Fruit fly (Drosophila melanogaster) whole organism, embryonic: ENCODE data around the gene CG15011.

Experiments
- Abd-B ChIP-seq: fragments of 200-800 bp; sonication (Bioruptor generic); optimal IDR thresholded peaks from 2 replicates; lab custom pipeline; 2018; ENCODE audit warnings: missing biosample characterization, mild to moderate bottlenecking, missing genetic modification characterization, moderate library complexity
- Adf1 ChIP-seq: fragments of 200-800 bp; sonication (Bioruptor generic); IDR thresholded peaks from 2 replicates; pipeline ENCODE4 v1.3.6; 2022; ENCODE audit warnings: missing biosample characterization, missing genetic modification characterization
- B-H2 ChIP-seq: fragments of 200-800 bp; sonication (Bioruptor generic); optimal IDR thresholded peaks from 2 replicates; lab custom pipeline; 2018; ENCODE audit warnings: missing biosample characterization, mild to moderate bottlenecking, missing genetic modification characterization
- Bteb2 ChIP-seq: fragments of 200-800 bp; sonication (Bioruptor generic); optimal IDR thresholded peaks from 2 replicates; lab custom pipeline; 2016; ENCODE audit warnings: missing biosample characterization, missing genetic modification characterization
- CG10267 ChIP-seq: fragments of 200-800 bp; sonication (Bioruptor generic); optimal IDR thresholded peaks from 2 replicates; lab custom pipeline; 2018; ENCODE audit warnings: missing biosample characterization, mild to moderate bottlenecking, missing genetic modification characterization, moderate library complexity
- CG10366 ChIP-seq: fragments of 200-800 bp; sonication (Bioruptor generic); IDR thresholded peaks from 2 replicates; pipeline ENCODE4 v1.3.6; 2022; ENCODE audit warnings: missing biosample characterization, missing genetic modification characterization
- CG11085 ChIP-seq: fragments of 200-800 bp; sonication (Bioruptor generic); IDR thresholded peaks from 2 replicates; pipeline ENCODE4 v1.3.6; 2022; ENCODE audit warnings: missing biosample characterization, missing genetic modification characterization
- CG13894 ChIP-seq: fragments of 200-800 bp; sonication (Bioruptor generic); optimal IDR thresholded peaks from 3 replicates; lab custom pipeline; 2018; ENCODE audit warnings: missing biosample characterization, mild to moderate bottlenecking, missing genetic modification characterization, moderate library complexity
- CG14965 ChIP-seq: fragments of 200-800 bp; sonication (Bioruptor generic); optimal IDR thresholded peaks from 2 replicates; lab custom pipeline; 2016; ENCODE audit warnings: missing biosample characterization, missing genetic modification characterization, borderline replicate concordance
- CG15011 ChIP-seq: fragments of 200-800 bp; sonication (Bioruptor generic); optimal IDR thresholded peaks from 3 replicates; lab custom pipeline; 2018; ENCODE audit warnings: missing biosample characterization, mild to moderate bottlenecking, missing genetic modification characterization
- CG16863 ChIP-seq: fragments of 200-800 bp; sonication (Bioruptor generic); optimal IDR thresholded peaks from 3 replicates; lab custom pipeline; 2016; ENCODE audit warnings: missing biosample characterization, missing genetic modification characterization
- CG17328 ChIP-seq: fragments of 200-800 bp; sonication (Bioruptor generic); IDR thresholded peaks from 2 replicates; pipeline ENCODE4 v1.3.6; 2022; ENCODE audit warnings: missing biosample characterization, missing genetic modification characterization
- CG17802 ChIP-seq: fragments of 200-800 bp; sonication (Bioruptor generic); optimal IDR thresholded peaks from 2 replicates; lab custom pipeline; 2018; ENCODE audit warnings: missing biosample characterization, mild to moderate bottlenecking, missing genetic modification characterization, moderate library complexity
- CG17912 ChIP-seq: fragments of 200-800 bp; sonication (Bioruptor generic); optimal IDR thresholded peaks from 2 replicates; lab custom pipeline; 2018; ENCODE audit warnings: missing biosample characterization, mild to moderate bottlenecking, missing genetic modification characterization
- CG18619 ChIP-seq: fragments of 200-800 bp; sonication (Bioruptor generic); optimal IDR thresholded peaks from 3 replicates; lab custom pipeline; 2017; ENCODE audit warnings: missing biosample characterization, mild to moderate bottlenecking, missing genetic modification characterization
- CG2199 ChIP-seq: fragments of 200-800 bp; sonication (Bioruptor generic); IDR thresholded peaks from 3 replicates; pipeline ENCODE4 v1.3.6; 2022; ENCODE audit warnings: missing biosample characterization, missing genetic modification characterization
- CG30403 ChIP-seq: fragments of 200-800 bp; sonication (Bioruptor generic); optimal IDR thresholded peaks from 3 replicates; lab custom pipeline; 2016; ENCODE audit warnings: missing biosample characterization, missing genetic modification characterization
- CG34422 ChIP-seq: fragments of 200-800 bp; sonication (Bioruptor generic); IDR thresholded peaks from 3 replicates; pipeline ENCODE4 v1.3.6; 2022; ENCODE audit warnings: missing biosample characterization, missing genetic modification characterization
- CG3726 ChIP-seq: fragments of 200-800 bp; sonication (Bioruptor generic); IDR thresholded peaks from 3 replicates; pipeline ENCODE4, ENCODE4 v1.3.6; 2022; ENCODE audit warnings: missing biosample characterization, missing genetic modification characterization
- CG7928 ChIP-seq: fragments of 200-800 bp; sonication (Bioruptor generic); optimal IDR thresholded peaks from 2 replicates; lab custom pipeline; 2017; ENCODE audit warnings: missing biosample characterization, mild to moderate bottlenecking, missing genetic modification characterization
- CG9932 ChIP-seq: fragments of 200-800 bp; sonication (Bioruptor generic); IDR thresholded peaks from 2 replicates; pipeline ENCODE4 v1.3.6; 2022; ENCODE audit warnings: missing biosample characterization, missing genetic modification characterization
- CrebB ChIP-seq: fragments of 200-800 bp; sonication (Bioruptor generic); optimal IDR thresholded peaks from 3 replicates; lab custom pipeline; 2018; ENCODE audit warnings: missing biosample characterization, mild to moderate bottlenecking, missing genetic modification characterization
- Drgx ChIP-seq: fragments of 200-800 bp; sonication (Bioruptor generic); IDR thresholded peaks from 2 replicates; pipeline ENCODE4 v1.3.6; 2022; ENCODE audit warnings: missing biosample characterization, missing genetic modification characterization
- E2f1 ChIP-seq: fragments of 200-800 bp; sonication (Bioruptor generic); IDR thresholded peaks from 2 replicates; pipeline ENCODE4 v1.3.6; 2022; ENCODE audit warnings: missing biosample characterization, missing genetic modification characterization
- GATAe ChIP-seq: fragments of 200-800 bp; sonication (Bioruptor generic); conservative IDR thresholded peaks from 2 replicates; pipeline ENCODE4 v1.3.6; 2022; ENCODE audit warnings: missing biosample characterization, missing genetic modification characterization
- Hand ChIP-seq: fragments of 200-800 bp; sonication (Bioruptor generic); optimal IDR thresholded peaks from 2 replicates; lab custom pipeline; 2017; ENCODE audit warnings: mild to moderate bottlenecking, missing biosample characterization, missing genetic modification reagents, missing genetic modification characterization
- Hmr ChIP-seq: fragments of 200-800 bp; sonication (Bioruptor generic); optimal IDR thresholded peaks from 3 replicates; lab custom pipeline; 2017; ENCODE audit warnings: mild to moderate bottlenecking, missing biosample characterization, missing genetic modification reagents, missing genetic modification characterization
- Max ChIP-seq: fragments of 200-800 bp; sonication (Bioruptor generic); optimal IDR thresholded peaks from 2 replicates; lab custom pipeline; 2016; ENCODE audit warnings: missing biosample characterization, mild to moderate bottlenecking, missing genetic modification characterization
- NC2α ChIP-seq: fragments of 200-800 bp; sonication (Bioruptor generic); optimal IDR thresholded peaks from 2 replicates; lab custom pipeline; 2016; ENCODE audit warnings: missing biosample characterization, missing genetic modification characterization
- Rx ChIP-seq: fragments of 200-800 bp; sonication (Bioruptor generic); IDR thresholded peaks from 2 replicates; pipeline ENCODE4 v1.3.6; 2022; ENCODE audit warnings: missing biosample characterization, missing genetic modification characterization
- Side ChIP-seq: fragments of 200-800 bp; sonication (Bioruptor generic); optimal IDR thresholded peaks from 2 replicates; lab custom pipeline; 2016; ENCODE audit warnings: missing biosample characterization, missing genetic modification characterization
- Sin3A ChIP-seq: fragments of >200 bp; optimal IDR thresholded peaks from 2 replicates; lab custom pipeline; 2018
- Trl ChIP-seq, 3 experiments: fragments of >200 bp in 2 of 3; fragments of 200-800 bp in 1 of 3; sonication (Bioruptor generic) in 1 of 3; optimal IDR thresholded peaks; 2 replicates in 1 of 3; 3 replicates in 2 of 3; lab custom pipeline; 2016 to 2017; ENCODE audit warnings: missing biosample characterization in 1 of 3, missing genetic modification characterization in 1 of 3
- bcd ChIP-seq: fragments of 200-800 bp; sonication (Bioruptor generic); optimal IDR thresholded peaks from 2 replicates; lab custom pipeline; 2017; ENCODE audit warnings: missing biosample characterization, mild to moderate bottlenecking, missing genetic modification characterization
- br ChIP-seq: fragments of >200 bp; optimal IDR thresholded peaks from 2 replicates; lab custom pipeline; 2017
- caup ChIP-seq: fragments of 200-800 bp; sonication (Bioruptor generic); optimal IDR thresholded peaks from 3 replicates; lab custom pipeline; 2017; ENCODE audit warnings: missing biosample characterization, mild to moderate bottlenecking, missing genetic modification characterization, moderate library complexity; ENCODE audit not compliant: severe bottlenecking
- cg ChIP-seq: fragments of 200-800 bp; sonication (Bioruptor generic); optimal IDR thresholded peaks from 3 replicates; lab custom pipeline; 2019; ENCODE audit warnings: missing biosample characterization, mild to moderate bottlenecking, missing genetic modification characterization, moderate library complexity
- crc ChIP-seq: fragments of 200-800 bp; sonication (Bioruptor generic); optimal IDR thresholded peaks from 2 replicates; lab custom pipeline; 2016; ENCODE audit warnings: missing biosample characterization, missing genetic modification characterization
- ftz-f1 ChIP-seq: fragments of 200-800 bp; sonication (Bioruptor generic); optimal IDR thresholded peaks from 2 replicates; lab custom pipeline; 2016; ENCODE audit warnings: missing biosample characterization, missing genetic modification characterization
- gsb ChIP-seq: fragments of 200-800 bp; sonication (Bioruptor generic); IDR thresholded peaks from 2 replicates; pipeline ENCODE4 v1.3.6; 2022; ENCODE audit warnings: missing biosample characterization, missing genetic modification characterization
- nerfin-1 ChIP-seq: fragments of 200-800 bp; sonication (Bioruptor generic); optimal IDR thresholded peaks from 3 replicates; lab custom pipeline; 2019; ENCODE audit warnings: missing biosample characterization, mild to moderate bottlenecking, missing genetic modification characterization, moderate library complexity
- nmo ChIP-seq: fragments of 200-800 bp; sonication (Bioruptor generic); optimal IDR thresholded peaks from 2 replicates; lab custom pipeline; 2018; ENCODE audit warnings: missing biosample characterization, mild to moderate bottlenecking, missing genetic modification characterization, moderate library complexity
- pita ChIP-seq: fragments of 200-800 bp; sonication (Bioruptor generic); optimal IDR thresholded peaks from 2 replicates; lab custom pipeline; 2017; ENCODE audit warnings: missing biosample characterization, mild to moderate bottlenecking, missing genetic modification characterization
- pnt ChIP-seq: fragments of 200-800 bp; sonication (Bioruptor generic); optimal IDR thresholded peaks from 3 replicates; lab custom pipeline; 2016; ENCODE audit warnings: missing biosample characterization, missing genetic modification characterization
- sima ChIP-seq: fragments of 200-800 bp; sonication (Bioruptor generic); optimal IDR thresholded peaks from 2 replicates; lab custom pipeline; 2016; ENCODE audit warnings: missing biosample characterization, missing genetic modification characterization
- slbo ChIP-seq: fragments of 200-800 bp; sonication (Bioruptor generic); IDR thresholded peaks from 2 replicates; pipeline ENCODE4 v1.3.6; 2022; ENCODE audit warnings: missing biosample characterization, missing genetic modification characterization
- stc ChIP-seq: fragments of 200-800 bp; sonication (Bioruptor generic); IDR thresholded peaks from 2 replicates; pipeline ENCODE4 v1.3.6; 2022; ENCODE audit warnings: missing biosample characterization, missing genetic modification characterization
- tap ChIP-seq: fragments of 200-800 bp; optimal IDR thresholded peaks from 3 replicates; lab custom pipeline; 2019; ENCODE audit warnings: missing biosample characterization, mild to moderate bottlenecking, missing genetic modification characterization, moderate library complexity
- tgo ChIP-seq: fragments of 200-800 bp; sonication (Bioruptor generic); IDR thresholded peaks from 3 replicates; pipeline ENCODE4 v1.3.6; 2022; ENCODE audit warnings: missing biosample characterization, missing genetic modification characterization
- wdn ChIP-seq: fragments of 200-800 bp; sonication (Bioruptor generic); IDR thresholded peaks from 2 replicates; pipeline ENCODE4 v1.3.6; 2022; ENCODE audit warnings: missing biosample characterization, missing genetic modification characterization
- z ChIP-seq: fragments of 200-800 bp; sonication (Bioruptor generic); IDR thresholded peaks from 3 replicates; pipeline ENCODE4 v1.3.6; 2022; ENCODE audit warnings: missing biosample characterization, missing genetic modification characterization
- zen ChIP-seq: fragments of 200-800 bp; sonication (Bioruptor generic); optimal IDR thresholded peaks from 3 replicates; lab custom pipeline; 2018; ENCODE audit warnings: missing biosample characterization, mild to moderate bottlenecking, missing genetic modification characterization, moderate library complexity

The CG15011 gene

dm6 chr3L:4269920-4270319, 11.0 kb upstream of the CG15011 start (continued):
- no peak for TF ChIP-seq Trl (optimal IDR thresholded peaks at IDR 0.05; lab: Kevin White, UChicago)
- no peak for TF ChIP-seq Trl (GFP tag; optimal IDR thresholded peaks at IDR 0.05; lab: Kevin White, UChicago)
- TF ChIP-seq CG2199 (GFP tag; lab: Robert Waterston, UW), result 0 out of 3 replicates have a peak, but pooled peaks have one; percentile 40
- TF ChIP-seq Abd-B (GFP tag; lab: Kevin White, UChicago), result peak; percentile 65
- TF ChIP-seq CG17328, result peak; percentile 31; the same call in 1 of the 2 replicates
- peak; percentile 81 for TF ChIP-seq tap (tag; lab: Kevin White, UChicago)
- TF ChIP-seq CG7928, result peak; percentile 8
- TF ChIP-seq Drgx (GFP tag; lab: Robert Waterston, UW), result peak; percentile 75
- TF ChIP-seq sima, result no peak
- no peak; the same call in 1 of the 2 replicates for TF ChIP-seq CG9932
- no peak for TF ChIP-seq Bteb2 (GFP tag; lab: Kevin White, UChicago)
- no peak for TF ChIP-seq zen
- peak; percentile 54; the same call in 1 of the 3 replicates for TF ChIP-seq CG34422 (GFP tag; lab: Robert Waterston, UW)
- TF ChIP-seq CG16863, result no peak
- no peak for TF ChIP-seq CG14965 (GFP tag; lab: Kevin White, UChicago)
- peak; percentile 65 for TF ChIP-seq CG30403 (GFP tag; lab: Kevin White, UChicago)
- TF ChIP-seq Rx (GFP tag; lab: Robert Waterston, UW), result 0 out of 2 replicates have a peak, but pooled peaks have one; percentile 23
- TF ChIP-seq E2f1 (GFP tag; lab: Robert Waterston, UW), result peak; percentile 50
- peak; percentile 65 for TF ChIP-seq Hmr (GFP tag; lab: Kevin White, UChicago)
- TF ChIP-seq GATAe, result no peak
- no peak; the same call in none of the 2 replicates for TF ChIP-seq slbo (GFP tag; lab: Robert Waterston, UW)
- no peak for TF ChIP-seq pnt (GFP tag; lab: Kevin White, UChicago)
- peak; percentile 76 for TF ChIP-seq CG10267 (tag; lab: Kevin White, UChicago)
- no peak for TF ChIP-seq Sin3A (lab: Kevin White, UChicago)
- peak; percentile 79 for TF ChIP-seq tgo (GFP tag; lab: Robert Waterston, UW)
- no peak for TF ChIP-seq cg (GFP tag; lab: Kevin White, UChicago)
- peak; percentile 81 for TF ChIP-seq nmo
- TF ChIP-seq Hand, result peak; percentile 35
- no peak for TF ChIP-seq ftz-f1 (GFP tag; lab: Kevin White, UChicago)
- TF ChIP-seq CG17802 (tag; lab: Kevin White, UChicago), result no peak
- no peak for TF ChIP-seq pita (GFP tag; lab: Kevin White, UChicago)
- peak; percentile 53 for TF ChIP-seq caup (GFP tag; lab: Kevin White, UChicago)
- no peak for TF ChIP-seq CG11085 (GFP tag; lab: Robert Waterston, UW)
- no peak for TF ChIP-seq CG17912 (GFP tag; lab: Kevin White, UChicago)
- no peak for TF ChIP-seq B-H2
- TF ChIP-seq wdn (GFP tag; lab: Robert Waterston, UW), result 0 out of 2 replicates have a peak, but pooled peaks have one; percentile 7
- peak; percentile 42 for TF ChIP-seq CG15011
- TF ChIP-seq Max (GFP tag; lab: Kevin White, UChicago), result peak; percentile 40
- peak; percentile 60 for TF ChIP-seq CrebB (tag; lab: Kevin White, UChicago)
- TF ChIP-seq crc (GFP tag; lab: Kevin White, UChicago), result no peak
- TF ChIP-seq CG3726, result no peak
- peak; percentile 71 for TF ChIP-seq bcd
- no peak for TF ChIP-seq CG13894 (tag; lab: Kevin White, UChicago)
- no peak for TF ChIP-seq NC2α (GFP tag; lab: Kevin White, UChicago)
- no peak for TF ChIP-seq Adf1
- TF ChIP-seq stc (GFP tag; lab: Robert Waterston, UW), result peak; percentile 74
- peak; percentile 41; the same call in 1 of the 2 replicates for TF ChIP-seq gsb (GFP tag; lab: Robert Waterston, UW)
- no peak for TF ChIP-seq z
- TF ChIP-seq br (lab: Kevin White, UChicago), result no peak
- TF ChIP-seq CG10366, result peak; percentile 52
- TF ChIP-seq CG18619 (GFP tag; lab: Kevin White, UChicago), result peak; percentile 17
- TF ChIP-seq nerfin-1, result peak; percentile 69
- TF ChIP-seq Side (GFP tag; lab: Kevin White, UChicago), result no peak
